Worm (Caenorhabditis elegans) whole organism, L3 larva: ENCODE data around the gene laat-1.

Source experiments
- elt-2 ChIP-seq: sonication (generic microtip); optimal IDR thresholded peaks from 2 replicates; lab custom pipeline; 2016; ENCODE audit warnings: missing genetic modification reagents, mild to moderate bottlenecking, missing genetic modification characterization, missing compliant biosample characterization
- nhr-11 ChIP-seq: fragments of 150-350 bp; optimal IDR thresholded peaks from 2 replicates; lab custom pipeline; 2014; ENCODE audit warnings: missing biosample characterization, missing genetic modification characterization
- nhr-12 ChIP-seq: fragments of 150-350 bp; optimal IDR thresholded peaks from 2 replicates; lab custom pipeline; 2014; ENCODE audit warnings: missing biosample characterization, missing genetic modification characterization
- nhr-237 ChIP-seq: fragments of 150-350 bp; optimal IDR thresholded peaks from 2 replicates; lab custom pipeline; 2014; ENCODE audit warnings: missing biosample characterization, missing genetic modification characterization

DNA sequence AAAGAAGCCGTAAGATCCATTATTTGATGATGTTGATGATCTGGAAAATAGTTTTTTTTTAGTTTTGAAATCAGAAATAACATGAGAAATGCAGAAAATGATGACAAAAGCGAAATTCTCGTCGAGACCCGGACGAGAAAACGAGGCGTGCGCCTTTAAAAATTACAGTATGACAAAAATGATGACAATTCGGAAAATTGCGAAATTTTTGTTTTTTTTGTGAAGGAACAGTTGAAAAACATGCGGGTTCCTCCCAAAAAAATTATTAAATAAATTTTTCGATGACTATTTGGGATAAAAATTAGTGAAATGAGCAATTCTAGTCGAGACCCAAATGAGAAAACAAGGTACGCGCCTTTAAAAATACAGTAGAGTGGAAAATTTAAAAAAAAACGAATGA lies 17.0 kb downstream of the laat-1 start, which contains the start of gene ubxn-3:
- TF ChIP-seq nhr-12 (tag; lab: Kevin White, UChicago) (no peak), nhr-11 (tag; lab: Kevin White, UChicago) (no peak), nhr-237 (tag; lab: Kevin White, UChicago) (no peak), elt-2 (tag; lab: Kevin White, UChicago) (no peak)
